Fruit fly (Drosophila melanogaster) whole organism, embryonic: ENCODE data around the gene Bub1.

Source experiments
- ATbp ChIP-seq: fragments of 200-800 bp; sonication (Bioruptor generic); optimal IDR thresholded peaks from 2 replicates; lab custom pipeline; 2017; ENCODE audit warnings: missing biosample characterization, mild to moderate bottlenecking, missing genetic modification characterization, missing genetic modification reagents
- Abd-B ChIP-seq: fragments of 200-800 bp; sonication (Bioruptor generic); optimal IDR thresholded peaks from 2 replicates; lab custom pipeline; 2018; ENCODE audit warnings: missing biosample characterization, mild to moderate bottlenecking, missing genetic modification characterization, moderate library complexity
- Ada2b ChIP-seq: fragments of 200-800 bp; sonication (Bioruptor generic); IDR thresholded peaks from 2 replicates; pipeline ENCODE4 v1.3.6; 2022; ENCODE audit warnings: missing biosample characterization, missing genetic modification characterization
- Atf-2 ChIP-seq: fragments of 200-800 bp; sonication (Bioruptor generic); optimal IDR thresholded peaks from 2 replicates; lab custom pipeline; 2016; ENCODE audit warnings: missing biosample characterization, missing genetic modification characterization
- CG10366 ChIP-seq: fragments of 200-800 bp; sonication (Bioruptor generic); IDR thresholded peaks from 2 replicates; pipeline ENCODE4 v1.3.6; 2022; ENCODE audit warnings: missing biosample characterization, missing genetic modification characterization
- CG10543 ChIP-seq: fragments of 200-800 bp; sonication (Bioruptor generic); optimal IDR thresholded peaks from 3 replicates; lab custom pipeline; 2017; ENCODE audit warnings: missing biosample characterization, mild to moderate bottlenecking, missing genetic modification characterization, moderate library complexity
- CG10979 ChIP-seq: fragments of 200-800 bp; sonication (Bioruptor generic); optimal IDR thresholded peaks from 2 replicates; lab custom pipeline; 2018; ENCODE audit warnings: missing biosample characterization, mild to moderate bottlenecking, missing genetic modification characterization, moderate library complexity
- CG12769 ChIP-seq: fragments of 200-800 bp; sonication (Bioruptor generic); optimal IDR thresholded peaks from 2 replicates; lab custom pipeline; 2019; ENCODE audit warnings: missing biosample characterization, mild to moderate bottlenecking, missing genetic modification characterization, moderate library complexity
- CG14710 ChIP-seq: fragments of 200-800 bp; sonication (Bioruptor generic); optimal IDR thresholded peaks from 3 replicates; lab custom pipeline; 2019; ENCODE audit warnings: missing biosample characterization, mild to moderate bottlenecking, missing genetic modification characterization, moderate library complexity
- CG1529 ChIP-seq: fragments of 200-800 bp; sonication (Bioruptor generic); optimal IDR thresholded peaks from 3 replicates; lab custom pipeline; 2018; ENCODE audit warnings: missing biosample characterization, missing genetic modification characterization
- CG17186 ChIP-seq: fragments of 200-800 bp; sonication (Bioruptor generic); optimal IDR thresholded peaks from 3 replicates; lab custom pipeline; 2017; ENCODE audit warnings: missing biosample characterization, missing genetic modification reagents, missing genetic modification characterization
- CG17385 ChIP-seq: fragments of 200-800 bp; sonication (Bioruptor generic); optimal IDR thresholded peaks from 3 replicates; lab custom pipeline; 2018; ENCODE audit warnings: missing biosample characterization, mild to moderate bottlenecking, missing genetic modification characterization
- CG17568 ChIP-seq: fragments of 200-800 bp; sonication (Bioruptor generic); optimal IDR thresholded peaks from 2 replicates; lab custom pipeline; 2018; ENCODE audit warnings: missing biosample characterization, mild to moderate bottlenecking, missing genetic modification characterization, moderate library complexity
- CG17829 ChIP-seq: fragments of 200-800 bp; optimal IDR thresholded peaks from 2 replicates; lab custom pipeline; 2019; ENCODE audit warnings: missing biosample characterization, mild to moderate bottlenecking, missing genetic modification characterization, moderate library complexity
- CG1832 ChIP-seq: fragments of 200-800 bp; sonication (Bioruptor generic); optimal IDR thresholded peaks from 2 replicates; lab custom pipeline; 2017; ENCODE audit warnings: missing biosample characterization, mild to moderate bottlenecking, missing genetic modification characterization, inconsistent platforms
- CG4404 ChIP-seq: fragments of 200-800 bp; sonication (Bioruptor generic); IDR thresholded peaks from 2 replicates; pipeline ENCODE4 v1.3.6; 2022; ENCODE audit warnings: missing biosample characterization, missing genetic modification characterization
- CG7357 ChIP-seq: fragments of 200-800 bp; sonication (Bioruptor generic); IDR thresholded peaks from 3 replicates; pipeline ENCODE4 v1.3.6; 2022; ENCODE audit warnings: missing biosample characterization, missing genetic modification characterization
- CG7839 ChIP-seq: fragments of 200-800 bp; sonication (Bioruptor generic); optimal IDR thresholded peaks from 3 replicates; lab custom pipeline; 2018; ENCODE audit warnings: missing biosample characterization, mild to moderate bottlenecking, missing genetic modification characterization, moderate library complexity
- CG8290 ChIP-seq, 3 experiments: fragments of 200-800 bp; sonication (Bioruptor generic); optimal IDR thresholded peaks; 2 replicates each; lab custom pipeline; 2016 to 2019; ENCODE audit warnings: missing biosample characterization in 3 of 3, missing genetic modification characterization in 3 of 3, mild to moderate bottlenecking in 2 of 3, moderate library complexity in 1 of 3
- CG8359 ChIP-seq: fragments of 200-800 bp; sonication (Bioruptor generic); optimal IDR thresholded peaks from 2 replicates; lab custom pipeline; 2017; ENCODE audit warnings: missing biosample characterization, mild to moderate bottlenecking, missing genetic modification characterization, borderline replicate concordance
- CG8478 ChIP-seq: fragments of >200 bp; optimal IDR thresholded peaks from 2 replicates; lab custom pipeline; 2018
- CG8924 ChIP-seq: fragments of 200-800 bp; optimal IDR thresholded peaks from 3 replicates; lab custom pipeline; 2019; ENCODE audit warnings: missing biosample characterization, mild to moderate bottlenecking, missing genetic modification characterization, moderate library complexity
- ERR ChIP-seq: fragments of 200-800 bp; sonication (Bioruptor generic); optimal IDR thresholded peaks from 2 replicates; lab custom pipeline; 2016; ENCODE audit warnings: missing biosample characterization, missing genetic modification characterization
- Eip74EF ChIP-seq, 2 experiments: fragments of 200-800 bp in 1 of 2; fragments of >200 bp in 1 of 2; sonication (Bioruptor generic) in 1 of 2; optimal IDR thresholded peaks; 2 replicates each; lab custom pipeline; 2017 to 2019; ENCODE audit warnings: missing biosample characterization in 2 of 2, missing genetic modification characterization in 2 of 2, mild to moderate bottlenecking in 1 of 2, moderate library complexity in 1 of 2
- H2.0 ChIP-seq: fragments of 200-800 bp; sonication (Bioruptor generic); IDR thresholded peaks from 2 replicates; pipeline ENCODE4 v1.3.6; 2022; ENCODE audit warnings: missing biosample characterization, missing genetic modification characterization
- HLH3B ChIP-seq: fragments of 200-800 bp; sonication (Bioruptor generic); IDR thresholded peaks from 2 replicates; pipeline ENCODE4 v1.3.6; 2022; ENCODE audit warnings: missing biosample characterization, missing genetic modification characterization
- Hr78 ChIP-seq, 2 experiments: fragments of 200-800 bp in 1 of 2; fragments of >200 bp in 1 of 2; sonication (Bioruptor generic) in 1 of 2; optimal IDR thresholded peaks; 2 replicates each; lab custom pipeline; 2017 to 2019; ENCODE audit warnings: missing biosample characterization in 2 of 2, missing genetic modification characterization in 2 of 2, mild to moderate bottlenecking in 1 of 2, moderate library complexity in 1 of 2
- Ptx1 ChIP-seq: fragments of 200-800 bp; sonication (Bioruptor generic); IDR thresholded peaks from 2 replicates; pipeline ENCODE4 v1.3.6; 2022; ENCODE audit warnings: missing biosample characterization, missing genetic modification characterization
- cato ChIP-seq: fragments of 200-800 bp; sonication (Bioruptor generic); optimal IDR thresholded peaks from 2 replicates; lab custom pipeline; 2016; ENCODE audit warnings: missing biosample characterization, missing genetic modification characterization, borderline replicate concordance
- chif ChIP-seq, 2 experiments: fragments of 200-800 bp; sonication (Bioruptor generic); optimal IDR thresholded peaks; 3 replicates each; lab custom pipeline; 2016; ENCODE audit warnings: missing biosample characterization in 2 of 2, missing genetic modification characterization in 2 of 2
- chn ChIP-seq: fragments of 200-800 bp; sonication (Bioruptor generic); optimal IDR thresholded peaks from 2 replicates; lab custom pipeline; 2016; ENCODE audit warnings: missing biosample characterization, missing genetic modification characterization
- croc ChIP-seq: fragments of 200-800 bp; sonication (Bioruptor generic); conservative IDR thresholded peaks from 3 replicates; pipeline ENCODE4 v1.3.6; 2022; ENCODE audit warnings: missing biosample characterization, missing genetic modification characterization
- dimm ChIP-seq: fragments of 200-800 bp; sonication (Bioruptor generic); IDR thresholded peaks from 2 replicates; pipeline ENCODE4 v1.3.6; 2022; ENCODE audit warnings: missing biosample characterization, missing genetic modification characterization
- dysf ChIP-seq: fragments of 200-800 bp; sonication (Bioruptor generic); IDR thresholded peaks from 3 replicates; pipeline ENCODE4 v1.3.6; 2022; ENCODE audit warnings: missing biosample characterization, missing genetic modification characterization
- eyg ChIP-seq: fragments of 200-800 bp; sonication (Bioruptor generic); optimal IDR thresholded peaks from 3 replicates; lab custom pipeline; 2016; ENCODE audit warnings: missing biosample characterization, missing genetic modification characterization
- fd96Cb ChIP-seq: fragments of 200-800 bp; sonication (Bioruptor generic); optimal IDR thresholded peaks from 2 replicates; lab custom pipeline; 2018; ENCODE audit warnings: missing biosample characterization, mild to moderate bottlenecking, missing genetic modification characterization, moderate library complexity
- gsb-n ChIP-seq: fragments of 200-800 bp; sonication (Bioruptor generic); optimal IDR thresholded peaks from 3 replicates; lab custom pipeline; 2018; ENCODE audit warnings: missing biosample characterization, mild to moderate bottlenecking, missing genetic modification characterization
- h ChIP-seq: fragments of >200 bp; optimal IDR thresholded peaks from 2 replicates; lab custom pipeline; 2017
- hkb ChIP-seq, 2 experiments: fragments of 200-800 bp in 1 of 2; fragments of >200 bp in 1 of 2; sonication (Bioruptor generic) in 1 of 2; IDR thresholded peaks in 1 of 2; optimal IDR thresholded peaks in 1 of 2; 2 replicates each; pipeline versions ENCODE4 v1.3.6 to Lab custom; 2017 to 2022; ENCODE audit warnings: missing biosample characterization in 1 of 2, missing genetic modification characterization in 1 of 2
- jing ChIP-seq: fragments of 200-800 bp; sonication (Bioruptor generic); optimal IDR thresholded peaks from 2 replicates; lab custom pipeline; 2018; ENCODE audit warnings: missing biosample characterization, mild to moderate bottlenecking, missing genetic modification characterization
- lab ChIP-seq: fragments of 200-800 bp; sonication (Bioruptor generic); optimal IDR thresholded peaks from 3 replicates; lab custom pipeline; 2017; ENCODE audit warnings: missing biosample characterization, missing genetic modification characterization, mild to moderate bottlenecking, moderate library complexity, missing genetic modification reagents
- org-1 ChIP-seq: fragments of 200-800 bp; sonication (Bioruptor generic); optimal IDR thresholded peaks from 2 replicates; lab custom pipeline; 2017; ENCODE audit warnings: missing biosample characterization, missing genetic modification characterization
- sisA ChIP-seq: fragments of 200-800 bp; sonication (Bioruptor generic); IDR thresholded peaks from 2 replicates; pipeline ENCODE4 v1.3.6; 2022; ENCODE audit warnings: missing biosample characterization, missing genetic modification characterization
- sob ChIP-seq: fragments of 200-800 bp; sonication (Bioruptor generic); IDR thresholded peaks from 2 replicates; pipeline ENCODE4 v1.3.6; 2022; ENCODE audit warnings: missing biosample characterization, missing genetic modification characterization
- trem ChIP-seq: fragments of 200-800 bp; optimal IDR thresholded peaks from 3 replicates; lab custom pipeline; 2019; ENCODE audit warnings: missing biosample characterization, mild to moderate bottlenecking, missing genetic modification characterization, moderate library complexity
- twi ChIP-seq: fragments of 200-800 bp; optimal IDR thresholded peaks from 2 replicates; lab custom pipeline; 2019; ENCODE audit warnings: missing biosample characterization, mild to moderate bottlenecking, missing genetic modification characterization, moderate library complexity
- unpg ChIP-seq: fragments of 200-800 bp; sonication (Bioruptor generic); optimal IDR thresholded peaks from 3 replicates; lab custom pipeline; 2018; ENCODE audit warnings: missing biosample characterization, mild to moderate bottlenecking, missing genetic modification characterization, moderate library complexity

The Bub1 gene

dm6 chr2L:5297289-5297960 is 18.8 kb downstream of the Bub1 start (continued):
- TF ChIP-seq dimm (GFP tag; lab: Robert Waterston, UW), result 0 out of 2 replicates have a peak, but pooled peaks have one; percentile 3
- TF ChIP-seq chn, result peak; percentile 44
- peak; percentile 35 for TF ChIP-seq CG17829
- TF ChIP-seq lab (GFP tag; lab: Kevin White, UChicago), result peak; percentile 38
- TF ChIP-seq Atf-2 (GFP tag; lab: Kevin White, UChicago), result peak; percentile 15
- peak; percentile 49 for TF ChIP-seq unpg (GFP tag; lab: Kevin White, UChicago)
- peak; percentile 29; the same call in 1 of the 2 replicates for TF ChIP-seq sob
- TF ChIP-seq CG8924 (tag; lab: Kevin White, UChicago), result peak; percentile 35
- no peak; the same call in 1 of the 2 replicates for TF ChIP-seq Ptx1
- TF ChIP-seq CG8290 (GFP tag; optimal IDR thresholded peaks at IDR 0.05; lab: Kevin White, UChicago), result no peak
- no peak for TF ChIP-seq CG8290 (tag; optimal IDR thresholded peaks at IDR 0.05; lab: Kevin White, UChicago)
- peak; percentile 32 for TF ChIP-seq cato (GFP tag; lab: Kevin White, UChicago)
- TF ChIP-seq CG8478 (lab: Kevin White, UChicago), result no peak
- TF ChIP-seq Eip74EF (GFP tag; optimal IDR thresholded peaks at IDR 0.05; lab: Kevin White, UChicago), result peak in 1 of 2 experiments; percentile 40
- peak; percentile 38; the same call in 1 of the 2 replicates for TF ChIP-seq HLH3B
- TF ChIP-seq Abd-B, result peak; percentile 37
- peak; percentile 15 for TF ChIP-seq twi
- peak; percentile 60 for TF ChIP-seq CG7357 (GFP tag; lab: Robert Waterston, UW)
- TF ChIP-seq gsb-n (tag; lab: Kevin White, UChicago), result peak; percentile 49
- no peak for TF ChIP-seq CG17186
- no peak for TF ChIP-seq Ada2b (GFP tag; lab: Robert Waterston, UW)
- TF ChIP-seq trem, result peak; percentile 22
- TF ChIP-seq CG10543 (GFP tag; lab: Kevin White, UChicago), result no peak
- TF ChIP-seq croc (GFP tag; lab: Robert Waterston, UW), result peak; percentile 57; the same call in 2 of the 3 replicates
- TF ChIP-seq jing (GFP tag; lab: Kevin White, UChicago), result peak; percentile 34
- no peak for TF ChIP-seq hkb (optimal IDR thresholded peaks at IDR 0.05; lab: Kevin White, UChicago)
- 0 out of 2 replicates have a peak, but pooled peaks have one; percentile 33 for TF ChIP-seq hkb (GFP tag; IDR thresholded peaks at IDR 0.05; lab: Robert Waterston, UW)
- peak; percentile 18 for TF ChIP-seq CG12769 (tag; lab: Kevin White, UChicago)
- no peak for TF ChIP-seq org-1
- TF ChIP-seq sisA (GFP tag; lab: Robert Waterston, UW), result peak; percentile 36; the same call in 1 of the 2 replicates
- TF ChIP-seq eyg (GFP tag; lab: Kevin White, UChicago), result no peak
- peak; percentile 19 to 58 for TF ChIP-seq chif (GFP tag; optimal IDR thresholded peaks at IDR 0.05; lab: Kevin White, UChicago)
- peak; percentile 58 for TF ChIP-seq ATbp (GFP tag; lab: Kevin White, UChicago)
- 0 out of 2 replicates have a peak, but pooled peaks have one; percentile 12 for TF ChIP-seq H2.0
- TF ChIP-seq CG10366 (GFP tag; lab: Robert Waterston, UW), result peak; percentile 23; the same call in 1 of the 2 replicates
- TF ChIP-seq Hr78 (GFP tag; optimal IDR thresholded peaks at IDR 0.05; lab: Kevin White, UChicago), result peak in 1 of 2 experiments; percentile 15
- TF ChIP-seq fd96Cb (tag; lab: Kevin White, UChicago), result peak; percentile 63
- peak; percentile 79 for TF ChIP-seq CG10979 (tag; lab: Kevin White, UChicago)
- peak; percentile 60 for TF ChIP-seq CG1529 (GFP tag; lab: Kevin White, UChicago)
- no peak for TF ChIP-seq h (lab: Kevin White, UChicago)
- no peak for TF ChIP-seq ERR (GFP tag; lab: Kevin White, UChicago)
- peak; percentile 24; the same call in 1 of the 3 replicates for TF ChIP-seq dysf
- peak; percentile 49 for TF ChIP-seq CG14710
- no peak for TF ChIP-seq CG1832
- peak; percentile 22 for TF ChIP-seq CG17568 (GFP tag; lab: Kevin White, UChicago)
- TF ChIP-seq CG4404 (GFP tag; lab: Robert Waterston, UW), result 0 out of 2 replicates have a peak, but pooled peaks have one; percentile 10
- peak; percentile 62 for TF ChIP-seq CG7839 (tag; lab: Kevin White, UChicago)
- TF ChIP-seq CG8359 (GFP tag; lab: Kevin White, UChicago), result no peak
- TF ChIP-seq CG17385 (GFP tag; lab: Kevin White, UChicago), result peak; percentile 36
